Fruit fly (Drosophila melanogaster) whole organism, embryonic: Measurements from ENCODE around the gene CG5107.

Experiments used
- Abd-B ChIP-seq: fragments of 200-800 bp; sonication (Bioruptor generic); optimal IDR thresholded peaks from 2 replicates; lab custom pipeline; 2018; ENCODE audit warnings: missing biosample characterization, mild to moderate bottlenecking, missing genetic modification characterization, moderate library complexity
- Aef1 ChIP-seq: fragments of 200-800 bp; sonication (Bioruptor generic); IDR thresholded peaks from 3 replicates; pipeline ENCODE4 v1.3.6; 2022; ENCODE audit warnings: missing biosample characterization, missing genetic modification characterization
- B-H2 ChIP-seq: fragments of 200-800 bp; sonication (Bioruptor generic); optimal IDR thresholded peaks from 2 replicates; lab custom pipeline; 2018; ENCODE audit warnings: missing biosample characterization, mild to moderate bottlenecking, missing genetic modification characterization
- BtbVII ChIP-seq: fragments of 200-800 bp; sonication (Bioruptor generic); optimal IDR thresholded peaks from 3 replicates; lab custom pipeline; 2017; ENCODE audit warnings: missing biosample characterization, mild to moderate bottlenecking, missing genetic modification characterization
- Bteb2 ChIP-seq: fragments of 200-800 bp; sonication (Bioruptor generic); optimal IDR thresholded peaks from 2 replicates; lab custom pipeline; 2016; ENCODE audit warnings: missing biosample characterization, missing genetic modification characterization
- CG10209 ChIP-seq: fragments of 200-800 bp; sonication (Bioruptor generic); optimal IDR thresholded peaks from 3 replicates; lab custom pipeline; 2017; ENCODE audit warnings: missing biosample characterization, mild to moderate bottlenecking, missing genetic modification characterization, missing genetic modification reagents
- CG10321 ChIP-seq: fragments of 200-800 bp; sonication (Bioruptor generic); IDR thresholded peaks from 2 replicates; pipeline ENCODE4 v1.3.6; 2022; ENCODE audit warnings: missing biosample characterization, missing genetic modification characterization
- CG10431 ChIP-seq: fragments of 200-800 bp; sonication (Bioruptor generic); optimal IDR thresholded peaks from 3 replicates; lab custom pipeline; 2018; ENCODE audit warnings: missing biosample characterization, mild to moderate bottlenecking, missing genetic modification characterization
- CG11560 ChIP-seq: fragments of 200-800 bp; sonication (Bioruptor generic); IDR thresholded peaks from 3 replicates; pipeline ENCODE4 v1.3.6; 2022; ENCODE audit warnings: missing biosample characterization, missing genetic modification characterization
- CG12104 ChIP-seq: fragments of 200-800 bp; sonication (Bioruptor generic); optimal IDR thresholded peaks from 3 replicates; lab custom pipeline; 2016; ENCODE audit warnings: missing biosample characterization, missing genetic modification characterization
- CG12391 ChIP-seq: fragments of 200-800 bp; sonication (Bioruptor generic); optimal IDR thresholded peaks from 3 replicates; lab custom pipeline; 2018; ENCODE audit warnings: missing biosample characterization, mild to moderate bottlenecking, missing genetic modification characterization, moderate library complexity
- CG13123 ChIP-seq: fragments of 200-800 bp; sonication (Bioruptor generic); optimal IDR thresholded peaks from 2 replicates; lab custom pipeline; 2016; ENCODE audit warnings: missing biosample characterization, missing genetic modification characterization
- CG13287 ChIP-seq: fragments of 200-800 bp; sonication (Bioruptor generic); IDR thresholded peaks from 2 replicates; pipeline ENCODE4 v1.3.6; 2022; ENCODE audit warnings: missing biosample characterization, missing genetic modification characterization; ENCODE audit not compliant: partially characterized antibody
- CG15601 ChIP-seq: fragments of 200-800 bp; sonication (Bioruptor generic); optimal IDR thresholded peaks from 3 replicates; lab custom pipeline; 2019; ENCODE audit warnings: missing biosample characterization, mild to moderate bottlenecking, missing genetic modification characterization, moderate library complexity
- CG15696 ChIP-seq: fragments of 200-800 bp; sonication (Bioruptor generic); optimal IDR thresholded peaks from 2 replicates; lab custom pipeline; 2019; ENCODE audit warnings: missing biosample characterization, mild to moderate bottlenecking, missing genetic modification characterization, moderate library complexity
- CG16863 ChIP-seq: fragments of 200-800 bp; sonication (Bioruptor generic); optimal IDR thresholded peaks from 3 replicates; lab custom pipeline; 2016; ENCODE audit warnings: missing biosample characterization, missing genetic modification characterization
- CG17361 ChIP-seq: fragments of 200-800 bp; sonication (Bioruptor generic); IDR thresholded peaks from 3 replicates; pipeline ENCODE4 v1.3.6; 2022; ENCODE audit warnings: missing biosample characterization, missing genetic modification characterization
- CG2202 ChIP-seq: fragments of 200-800 bp; sonication (Bioruptor generic); optimal IDR thresholded peaks from 2 replicates; lab custom pipeline; 2018; ENCODE audit warnings: missing biosample characterization, mild to moderate bottlenecking, missing genetic modification characterization
- CG33213 ChIP-seq: fragments of 200-800 bp; sonication (Bioruptor generic); optimal IDR thresholded peaks from 3 replicates; lab custom pipeline; 2016; ENCODE audit warnings: missing biosample characterization, missing genetic modification characterization
- CG34224 ChIP-seq: fragments of 200-800 bp; sonication (Bioruptor generic); IDR thresholded peaks from 3 replicates; pipeline ENCODE4 v1.3.6; 2022; ENCODE audit warnings: missing biosample characterization, missing genetic modification characterization; ENCODE audit not compliant: partially characterized antibody
- CG7556 ChIP-seq: fragments of 200-800 bp; sonication (Bioruptor generic); optimal IDR thresholded peaks from 2 replicates; lab custom pipeline; 2017; ENCODE audit warnings: missing biosample characterization, mild to moderate bottlenecking, missing genetic modification characterization
- CG7987 ChIP-seq: fragments of 200-800 bp; sonication (Bioruptor generic); optimal IDR thresholded peaks from 2 replicates; lab custom pipeline; 2018; ENCODE audit warnings: missing biosample characterization, mild to moderate bottlenecking, missing genetic modification characterization, moderate library complexity
- CG8765 ChIP-seq: fragments of 200-800 bp; sonication (Bioruptor generic); IDR thresholded peaks from 2 replicates; pipeline ENCODE4 v1.3.6; 2022; ENCODE audit warnings: missing biosample characterization, missing genetic modification characterization
- CG9437 ChIP-seq: fragments of 200-800 bp; sonication (Bioruptor generic); optimal IDR thresholded peaks from 2 replicates; lab custom pipeline; 2018; ENCODE audit warnings: missing biosample characterization, mild to moderate bottlenecking, missing genetic modification characterization
- Dip3 ChIP-seq: fragments of 200-800 bp; sonication (Bioruptor generic); optimal IDR thresholded peaks from 3 replicates; lab custom pipeline; 2016; ENCODE audit warnings: missing biosample characterization, missing genetic modification characterization
- E2f2 ChIP-seq: fragments of 200-800 bp; sonication (Bioruptor generic); IDR thresholded peaks from 2 replicates; pipeline ENCODE4 v1.3.6; 2022; ENCODE audit warnings: missing biosample characterization, missing genetic modification characterization
- ERR ChIP-seq: fragments of 200-800 bp; sonication (Bioruptor generic); optimal IDR thresholded peaks from 2 replicates; lab custom pipeline; 2016; ENCODE audit warnings: missing biosample characterization, missing genetic modification characterization
- Fer2 ChIP-seq: fragments of 200-800 bp; sonication (Bioruptor generic); optimal IDR thresholded peaks from 2 replicates; lab custom pipeline; 2018; ENCODE audit warnings: missing biosample characterization, mild to moderate bottlenecking, missing genetic modification characterization, moderate library complexity
- HLHmδ ChIP-seq: fragments of 200-800 bp; sonication (Bioruptor generic); optimal IDR thresholded peaks from 2 replicates; lab custom pipeline; 2018; ENCODE audit warnings: missing biosample characterization, mild to moderate bottlenecking, missing genetic modification characterization, moderate library complexity
- HmgD ChIP-seq: fragments of 200-800 bp; sonication (Bioruptor generic); optimal IDR thresholded peaks from 3 replicates; lab custom pipeline; 2016; ENCODE audit warnings: missing biosample characterization, missing genetic modification characterization
- Hr51 ChIP-seq, 2 experiments: fragments of 200-800 bp; sonication (Bioruptor generic); optimal IDR thresholded peaks; 2 replicates in 1 of 2; 3 replicates in 1 of 2; lab custom pipeline; 2016 to 2018; ENCODE audit warnings: missing biosample characterization in 2 of 2, missing genetic modification characterization in 2 of 2, mild to moderate bottlenecking in 1 of 2, moderate library complexity in 1 of 2
- Max ChIP-seq: fragments of 200-800 bp; sonication (Bioruptor generic); optimal IDR thresholded peaks from 2 replicates; lab custom pipeline; 2016; ENCODE audit warnings: missing biosample characterization, mild to moderate bottlenecking, missing genetic modification characterization
- Optix ChIP-seq: fragments of 200-800 bp; sonication (Bioruptor generic); IDR thresholded peaks from 3 replicates; pipeline ENCODE4 v1.3.6; 2022; ENCODE audit warnings: missing biosample characterization, missing genetic modification characterization
- amos ChIP-seq: fragments of 200-800 bp; sonication (Bioruptor generic); IDR thresholded peaks from 2 replicates; pipeline ENCODE4 v1.3.6; 2022; ENCODE audit warnings: missing biosample characterization, missing genetic modification characterization; ENCODE audit not compliant: partially characterized antibody
- ato ChIP-seq: fragments of 200-800 bp; sonication (Bioruptor generic); IDR thresholded peaks from 2 replicates; pipeline ENCODE4 v1.3.6; 2022; ENCODE audit warnings: missing biosample characterization, missing genetic modification characterization; ENCODE audit not compliant: partially characterized antibody
- bbx ChIP-seq: fragments of 200-800 bp; sonication (Bioruptor generic); IDR thresholded peaks from 2 replicates; pipeline ENCODE4 v1.3.6; 2022; ENCODE audit warnings: missing biosample characterization, missing genetic modification characterization; ENCODE audit not compliant: partially characterized antibody
- cg ChIP-seq: fragments of 200-800 bp; sonication (Bioruptor generic); optimal IDR thresholded peaks from 3 replicates; lab custom pipeline; 2019; ENCODE audit warnings: missing biosample characterization, mild to moderate bottlenecking, missing genetic modification characterization, moderate library complexity
- da ChIP-seq: fragments of 200-800 bp; sonication (Bioruptor generic); optimal IDR thresholded peaks from 2 replicates; lab custom pipeline; 2016; ENCODE audit warnings: missing biosample characterization, missing genetic modification characterization
- hbn ChIP-seq: fragments of 200-800 bp; sonication (Bioruptor generic); IDR thresholded peaks from 2 replicates; pipeline ENCODE4 v1.3.6; 2022; ENCODE audit warnings: missing biosample characterization, missing genetic modification characterization; ENCODE audit not compliant: partially characterized antibody
- jumu ChIP-seq: fragments of 200-800 bp; sonication (Bioruptor generic); optimal IDR thresholded peaks from 3 replicates; lab custom pipeline; 2016; ENCODE audit warnings: missing biosample characterization, missing genetic modification characterization
- klu ChIP-seq: fragments of 200-800 bp; sonication (Bioruptor generic); IDR thresholded peaks from 2 replicates; pipeline ENCODE4 v1.3.6; 2022; ENCODE audit warnings: missing biosample characterization, missing genetic modification characterization
- lov ChIP-seq, 2 experiments: fragments of 200-800 bp in 1 of 2; fragments of >200 bp in 1 of 2; sonication (Bioruptor generic) in 1 of 2; IDR thresholded peaks in 1 of 2; optimal IDR thresholded peaks in 1 of 2; 2 replicates in 1 of 2; 3 replicates in 1 of 2; pipeline versions ENCODE4 v1.3.6 to Lab custom; 2017 to 2022; ENCODE audit warnings: missing biosample characterization in 1 of 2, missing genetic modification characterization in 1 of 2
- nerfin-1 ChIP-seq: fragments of 200-800 bp; sonication (Bioruptor generic); optimal IDR thresholded peaks from 3 replicates; lab custom pipeline; 2019; ENCODE audit warnings: missing biosample characterization, mild to moderate bottlenecking, missing genetic modification characterization, moderate library complexity
- odd ChIP-seq: fragments of 200-800 bp; sonication (Bioruptor generic); optimal IDR thresholded peaks from 2 replicates; lab custom pipeline; 2017; ENCODE audit warnings: missing biosample characterization, mild to moderate bottlenecking, missing genetic modification characterization
- sc ChIP-seq, 3 experiments: fragments of >200 bp in 2 of 3; fragments of 200-800 bp in 1 of 3; sonication (Bioruptor generic) in 1 of 3; optimal IDR thresholded peaks; 2 replicates in 2 of 3; 3 replicates in 1 of 3; lab custom pipeline; 2017; ENCODE audit warnings: mild to moderate bottlenecking in 1 of 3, missing biosample characterization in 1 of 3, missing genetic modification characterization in 1 of 3, missing genetic modification reagents in 1 of 3
- stc ChIP-seq: fragments of 200-800 bp; sonication (Bioruptor generic); IDR thresholded peaks from 2 replicates; pipeline ENCODE4 v1.3.6; 2022; ENCODE audit warnings: missing biosample characterization, missing genetic modification characterization
- tup ChIP-seq: fragments of 200-800 bp; sonication (Bioruptor generic); optimal IDR thresholded peaks from 2 replicates; lab custom pipeline; 2016; ENCODE audit warnings: missing biosample characterization, mild to moderate bottlenecking, missing genetic modification characterization, moderate library complexity

Gene CG5107

dm6 chr3R:25482463-25483173 is 22.4 kb upstream of the CG5107 start, which contains the start of the genes XNP, CG42488 and CG5116 (continued):
- TF ChIP-seq ato (peak; percentile 92), cg (GFP tag; lab: Kevin White, UChicago) (no peak), CG33213 (GFP tag; lab: Kevin White, UChicago) (peak; percentile 34), Dip3 (GFP tag; lab: Kevin White, UChicago) (peak; percentile 31), BtbVII (GFP tag; lab: Kevin White, UChicago) (peak; percentile 3), Abd-B (GFP tag; lab: Kevin White, UChicago) (peak; percentile 71), lov (optimal IDR thresholded peaks at IDR 0.05; lab: Kevin White, UChicago) (no peak), lov (GFP tag; IDR thresholded peaks at IDR 0.05; lab: Robert Waterston, UW) (no peak), da (no peak), CG10431 (GFP tag; lab: Kevin White, UChicago) (no peak), CG10209 (GFP tag; lab: Kevin White, UChicago) (no peak), Aef1 (GFP tag; lab: Robert Waterston, UW) (peak; percentile 40; the same call in 1 of the 3 replicates), CG17361 (no peak), sc (optimal IDR thresholded peaks at IDR 0.05; lab: Kevin White, UChicago) (no peak), sc (GFP tag; optimal IDR thresholded peaks at IDR 0.05; lab: Kevin White, UChicago) (no peak), HmgD (GFP tag; lab: Kevin White, UChicago) (peak; percentile 3), CG10321 (no peak), jumu (GFP tag; lab: Kevin White, UChicago) (peak; percentile 5), HLHmδ (GFP tag; lab: Kevin White, UChicago) (no peak), stc (GFP tag; lab: Robert Waterston, UW) (no peak), E2f2 (GFP tag; lab: Robert Waterston, UW) (peak; percentile 62; the same call in 1 of the 2 replicates), CG9437 (GFP tag; lab: Kevin White, UChicago) (peak; percentile 57), CG13123 (GFP tag; lab: Kevin White, UChicago) (peak; percentile 31), CG12391 (tag; lab: Kevin White, UChicago) (peak; percentile 68), tup (GFP tag; lab: Kevin White, UChicago) (peak; percentile 19), CG15601 (tag; lab: Kevin White, UChicago) (no peak), bbx (GFP tag; lab: Robert Waterston, UW) (peak; percentile 94), hbn (peak; percentile 98), CG15696 (peak; percentile 57), CG13287 (GFP tag; lab: Robert Waterston, UW) (peak; percentile 99), B-H2 (GFP tag; lab: Kevin White, UChicago) (peak; percentile 70), odd (no peak), amos (GFP tag; lab: Robert Waterston, UW) (peak; percentile 97), Fer2 (tag; lab: Kevin White, UChicago) (peak; percentile 31), CG2202 (no peak), nerfin-1 (tag; lab: Kevin White, UChicago) (peak; percentile 61), CG7556 (no peak), CG12104 (GFP tag; lab: Kevin White, UChicago) (peak; percentile 11), CG16863 (no peak), CG11560 (no peak), ERR (GFP tag; lab: Kevin White, UChicago) (no peak), CG8765 (GFP tag; lab: Robert Waterston, UW) (no peak; the same call in 1 of the 2 replicates), Optix (GFP tag; lab: Robert Waterston, UW) (no peak), CG34224 (GFP tag; lab: Robert Waterston, UW) (peak; percentile 99), CG7987 (GFP tag; lab: Kevin White, UChicago) (no peak), Bteb2 (no peak), Hr51 (GFP tag; optimal IDR thresholded peaks at IDR 0.05; lab: Kevin White, UChicago) (peak in 1 of 2 experiments; percentile 58), klu (no peak), Max (GFP tag; lab: Kevin White, UChicago) (peak; percentile 66)
